Comparison of ENCODE assay signal across 5 worm cellular contexts in the genomic region with DNA sequence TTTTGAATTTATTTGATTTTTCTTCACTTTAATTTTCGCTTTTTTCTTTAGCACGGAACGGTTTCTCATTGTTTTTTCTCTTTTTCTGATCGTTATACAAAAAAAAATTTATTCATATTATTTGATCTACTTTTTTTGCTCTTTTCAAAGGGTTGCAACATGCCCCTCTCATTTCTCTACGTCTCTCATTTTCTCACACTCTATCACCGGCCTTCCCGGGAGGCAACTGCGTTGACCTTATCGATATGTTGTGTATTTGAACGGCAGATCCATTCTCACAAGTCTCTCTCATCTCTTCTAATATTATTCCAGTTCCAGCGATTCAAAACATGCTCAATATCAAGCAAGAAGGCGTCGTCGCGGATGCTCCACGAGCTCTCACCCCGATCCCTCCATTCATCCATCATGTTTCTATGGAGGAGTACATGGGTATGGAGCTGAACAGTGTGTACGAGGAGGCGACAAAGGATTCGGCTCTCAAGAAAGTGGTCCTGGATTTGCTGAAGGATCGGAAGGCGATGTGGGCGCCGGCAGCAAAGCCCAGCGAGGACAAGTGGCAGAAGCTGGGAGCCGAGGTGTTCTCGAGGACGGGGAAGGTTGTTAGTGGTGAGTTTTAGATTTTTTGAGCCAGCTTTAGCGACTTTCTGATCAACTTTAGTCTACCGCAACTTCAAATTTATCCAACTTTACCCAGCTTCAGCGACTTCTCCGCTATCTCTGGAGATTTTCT.
TF ChIP-seq lines count a peak whose summit lies in the region.

TSS of gene lido-9 (plus strand) at position 234 of the 730 bp plus-strand sequence.

TF ChIP-seq in whole organism, L4 larva, 104 proteins besides CTCF, POLR2A, EP300 and RAD21:
- 0 out of 2 replicates have a peak, but pooled peaks have one; percentile 4 for TF ChIP-seq dmd-8 (GFP tag; IDR thresholded peaks at IDR 0.05; lab: Robert Waterston, UW)
- TF ChIP-seq set-16 (GFP tag; IDR thresholded peaks at IDR 0.05; lab: Robert Waterston, UW), result peak; percentile 67
- TF ChIP-seq duxl-1 (tag; optimal IDR thresholded peaks at IDR 0.05; lab: Kevin White, UChicago; ENCODE audit: poor library complexity), result peak; percentile 38
- no peak for TF ChIP-seq aly-2 (tag; optimal IDR thresholded peaks at IDR 0.05; lab: Kevin White, UChicago)

TF ChIP-seq in whole organism, early embryonic, 17 proteins besides CTCF, POLR2A, EP300 and RAD21:
- peak; percentile 23 for TF ChIP-seq ama-1 (optimal IDR thresholded peaks at IDR 0.05; lab: Kevin White, UChicago)
- 0 out of 2 replicates have a peak, but pooled peaks have one; percentile 48 for TF ChIP-seq sea-1 (GFP tag; conservative IDR thresholded peaks at IDR 0.05; lab: Robert Waterston, UW)
- peak; percentile 68 for TF ChIP-seq scrt-1 (GFP tag; IDR thresholded peaks at IDR 0.05; lab: Robert Waterston, UW)
- no peak for TF ChIP-seq tra-4 (tag; optimal IDR thresholded peaks at IDR 0.05; lab: Kevin White, UChicago)

TF ChIP-seq in whole organism, late embryonic, 69 proteins besides CTCF, POLR2A, EP300 and RAD21:
- TF ChIP-seq ama-1 (optimal IDR thresholded peaks at IDR 0.05; lab: Kevin White, UChicago) (peak; percentile 90), rnt-1 (tag; optimal IDR thresholded peaks at IDR 0.05; lab: Kevin White, UChicago) (no peak)

TF ChIP-seq in whole organism, mixed stage, embryonic, 35 proteins besides CTCF, POLR2A, EP300 and RAD21:
- TF ChIP-seq cnd-1 (tag; optimal IDR thresholded peaks at IDR 0.05; lab: Kevin White, UChicago) (peak; percentile 24), ceh-83 (GFP tag; optimal IDR thresholded peaks at IDR 0.05; lab: Kevin White, UChicago) (peak; percentile 19), sem-2 (GFP tag; optimal IDR thresholded peaks at IDR 0.05; lab: Kevin White, UChicago) (no peak)
TF ChIP-seq in whole organism, mixed stage, embryonic: peak in this region for 2.

TF ChIP-seq in whole organism, young adult, 124 proteins besides CTCF, POLR2A, EP300 and RAD21:
- TF ChIP-seq efl-1 (GFP tag; optimal IDR thresholded peaks at IDR 0.05; lab: Kevin White, UChicago), result peak; percentile 34
- 0 out of 2 replicates have a peak, but pooled peaks have one; percentile 34 for TF ChIP-seq Y53G8AR.9 (GFP tag; conservative IDR thresholded peaks at IDR 0.05; lab: Robert Waterston, UW)
- TF ChIP-seq aptf-3 (GFP tag; IDR thresholded peaks at IDR 0.05; lab: Robert Waterston, UW), result 0 out of 2 replicates have a peak, but pooled peaks have one; percentile 21
- TF ChIP-seq zfh-2 (GFP tag; conservative IDR thresholded peaks at IDR 0.05; lab: Robert Waterston, UW), result peak; percentile 71
- peak; percentile 95 for TF ChIP-seq aptf-2 (GFP tag; conservative IDR thresholded peaks at IDR 0.05; lab: Robert Waterston, UW)
- peak; percentile 62 for TF ChIP-seq hmg-1.2 (GFP tag; IDR thresholded peaks at IDR 0.05; lab: Robert Waterston, UW)
- TF ChIP-seq attf-6 (GFP tag; IDR thresholded peaks at IDR 0.05; lab: Robert Waterston, UW), result no peak
- no peak for TF ChIP-seq pbrm-1 (GFP tag; IDR thresholded peaks at IDR 0.05; lab: Robert Waterston, UW)
